Worm (Caenorhabditis elegans): Measurements from ENCODE around the gene npax-3.

The npax-3 gene

ce11 chrIV:10810820-10811219 is 17.1 kb downstream of the npax-3 start:
- TF ChIP-seq ref-1 (GFP tag; conservative IDR thresholded peaks at IDR 0.05) = no peak
- TF ChIP-seq med-1 (GFP tag; optimal IDR thresholded peaks at IDR 0.05; ENCODE audit: insufficient read depth) = no peak
- TF ChIP-seq cog-1 (tag; optimal IDR thresholded peaks at IDR 0.05) = no peak
- no peak for TF ChIP-seq ztf-23 (GFP tag; IDR thresholded peaks at IDR 0.05)
- TF ChIP-seq ztf-29 (GFP tag; IDR thresholded peaks at IDR 0.05) = no peak

ce11 chrIV:10803973-10804372 is 24.0 kb downstream of the npax-3 start:
- TF ChIP-seq cog-1 (tag; optimal IDR thresholded peaks at IDR 0.05) (no peak), ztf-29 (GFP tag; IDR thresholded peaks at IDR 0.05) (no peak), ztf-23 (GFP tag; IDR thresholded peaks at IDR 0.05) (no peak), tab-1 (GFP tag; IDR thresholded peaks at IDR 0.05) (no peak)

- TF ChIP-seq cog-1 (tag; optimal IDR thresholded peaks at IDR 0.05) = no peak
- TF ChIP-seq ref-1 (GFP tag; conservative IDR thresholded peaks at IDR 0.05) = no peak
- no peak for TF ChIP-seq tab-1 (GFP tag; IDR thresholded peaks at IDR 0.05)
- no peak for TF ChIP-seq ztf-23 (GFP tag; IDR thresholded peaks at IDR 0.05)
Observed at ce11 chrIV:10799354-10799753, 28.6 kb downstream of the npax-3 start, which contains the start of gene zipt-2.1. Gene zipt-2.1 (plus strand): TSS chrIV:10799654.

ce11 chrIV:10798604-10799003 is 29.3 kb downstream of the npax-3 start:
- TF ChIP-seq ref-1 (GFP tag; conservative IDR thresholded peaks at IDR 0.05) (no peak), T22C8.4 (GFP tag; IDR thresholded peaks at IDR 0.05) (no peak), ztf-23 (GFP tag; IDR thresholded peaks at IDR 0.05) (no peak), tab-1 (GFP tag; IDR thresholded peaks at IDR 0.05) (no peak), flt-1 (GFP tag; IDR thresholded peaks at IDR 0.05) (no peak), ztf-29 (GFP tag; IDR thresholded peaks at IDR 0.05) (no peak), cog-1 (tag; optimal IDR thresholded peaks at IDR 0.05) (no peak), med-1 (GFP tag; optimal IDR thresholded peaks at IDR 0.05; ENCODE audit: insufficient read depth) (no peak), klf-2 (GFP tag; conservative IDR thresholded peaks at IDR 0.05) (no peak)

ce11 chrIV:10796707-10797106 is 31.2 kb downstream of the npax-3 start:
- TF ChIP-seq cog-1 (tag; optimal IDR thresholded peaks at IDR 0.05) (no peak), klf-2 (GFP tag; conservative IDR thresholded peaks at IDR 0.05) (no peak), med-1 (GFP tag; optimal IDR thresholded peaks at IDR 0.05; ENCODE audit: insufficient read depth) (no peak), ref-1 (GFP tag; conservative IDR thresholded peaks at IDR 0.05) (no peak), ztf-23 (GFP tag; IDR thresholded peaks at IDR 0.05) (no peak)

ce11 chrIV:10795678-10796077 is 32.3 kb downstream of the npax-3 start:
- TF ChIP-seq ztf-29 (GFP tag; IDR thresholded peaks at IDR 0.05) = no peak
- TF ChIP-seq ztf-23 (GFP tag; IDR thresholded peaks at IDR 0.05) = no peak
- no peak for TF ChIP-seq med-1 (GFP tag; optimal IDR thresholded peaks at IDR 0.05; ENCODE audit: insufficient read depth)
- no peak for TF ChIP-seq tab-1 (GFP tag; IDR thresholded peaks at IDR 0.05)
- TF ChIP-seq T22C8.4 (GFP tag; IDR thresholded peaks at IDR 0.05) = no peak

ce11 chrIV:10790353-10790752 is 37.6 kb downstream of the npax-3 start, which contains the start of gene pept-2:
Gene pept-2 (plus strand): TSS chrIV:10790653.
- no peak for TF ChIP-seq ztf-29 (GFP tag; IDR thresholded peaks at IDR 0.05)
- TF ChIP-seq ref-1 (GFP tag; conservative IDR thresholded peaks at IDR 0.05) = no peak
- no peak for TF ChIP-seq med-1 (GFP tag; optimal IDR thresholded peaks at IDR 0.05; ENCODE audit: insufficient read depth)
- TF ChIP-seq ztf-23 (GFP tag; IDR thresholded peaks at IDR 0.05) = no peak
- TF ChIP-seq flt-1 (GFP tag; IDR thresholded peaks at IDR 0.05) = no peak
- no peak for TF ChIP-seq T22C8.4 (GFP tag; IDR thresholded peaks at IDR 0.05)
- no peak for TF ChIP-seq klf-2 (GFP tag; conservative IDR thresholded peaks at IDR 0.05)

- TF ChIP-seq tab-1 (GFP tag; IDR thresholded peaks at IDR 0.05) = no peak
- no peak for TF ChIP-seq ref-1 (GFP tag; conservative IDR thresholded peaks at IDR 0.05)
- TF ChIP-seq T22C8.4 (GFP tag; IDR thresholded peaks at IDR 0.05) = no peak
- TF ChIP-seq cog-1 (tag; optimal IDR thresholded peaks at IDR 0.05) = no peak
- no peak for TF ChIP-seq flt-1 (GFP tag; IDR thresholded peaks at IDR 0.05)
- TF ChIP-seq klf-2 (GFP tag; conservative IDR thresholded peaks at IDR 0.05) = no peak
- TF ChIP-seq ztf-29 (GFP tag; IDR thresholded peaks at IDR 0.05) = no peak
- TF ChIP-seq ztf-23 (GFP tag; IDR thresholded peaks at IDR 0.05) = no peak
- no peak for TF ChIP-seq med-1 (GFP tag; optimal IDR thresholded peaks at IDR 0.05; ENCODE audit: insufficient read depth)
Observed at ce11 chrIV:10786731-10787130, 41.2 kb downstream of the npax-3 start, which contains the start of gene srd-7. Gene srd-7 (minus strand): TSS chrIV:10786831.

ce11 chrIV:10784085-10784484 is 43.9 kb downstream of the npax-3 start:
- TF ChIP-seq T22C8.4 (GFP tag; IDR thresholded peaks at IDR 0.05) = no peak
- no peak for TF ChIP-seq ztf-29 (GFP tag; IDR thresholded peaks at IDR 0.05)
- TF ChIP-seq med-1 (GFP tag; optimal IDR thresholded peaks at IDR 0.05; ENCODE audit: insufficient read depth) = no peak
- no peak for TF ChIP-seq tab-1 (GFP tag; IDR thresholded peaks at IDR 0.05)
- no peak for TF ChIP-seq ref-1 (GFP tag; conservative IDR thresholded peaks at IDR 0.05)
- no peak for TF ChIP-seq cog-1 (tag; optimal IDR thresholded peaks at IDR 0.05)
- TF ChIP-seq ztf-23 (GFP tag; IDR thresholded peaks at IDR 0.05) = no peak
- no peak for TF ChIP-seq flt-1 (GFP tag; IDR thresholded peaks at IDR 0.05)
- TF ChIP-seq klf-2 (GFP tag; conservative IDR thresholded peaks at IDR 0.05) = no peak

ce11 chrIV:10782014-10782413 is 45.9 kb downstream of the npax-3 start:
- TF ChIP-seq T22C8.4 (GFP tag; IDR thresholded peaks at IDR 0.05) = no peak
- no peak for TF ChIP-seq ref-1 (GFP tag; conservative IDR thresholded peaks at IDR 0.05)
- TF ChIP-seq ztf-23 (GFP tag; IDR thresholded peaks at IDR 0.05) = no peak
- no peak for TF ChIP-seq klf-2 (GFP tag; conservative IDR thresholded peaks at IDR 0.05)
- no peak for TF ChIP-seq ztf-29 (GFP tag; IDR thresholded peaks at IDR 0.05)
- TF ChIP-seq tab-1 (GFP tag; IDR thresholded peaks at IDR 0.05) = no peak
- no peak for TF ChIP-seq flt-1 (GFP tag; IDR thresholded peaks at IDR 0.05)
- no peak for TF ChIP-seq cog-1 (tag; optimal IDR thresholded peaks at IDR 0.05)
- no peak for TF ChIP-seq med-1 (GFP tag; optimal IDR thresholded peaks at IDR 0.05; ENCODE audit: insufficient read depth)

- TF ChIP-seq tab-1 (GFP tag; IDR thresholded peaks at IDR 0.05) (no peak), flt-1 (GFP tag; IDR thresholded peaks at IDR 0.05) (no peak), med-1 (GFP tag; optimal IDR thresholded peaks at IDR 0.05; ENCODE audit: insufficient read depth) (no peak), klf-2 (GFP tag; conservative IDR thresholded peaks at IDR 0.05) (no peak), T22C8.4 (GFP tag; IDR thresholded peaks at IDR 0.05) (no peak), cog-1 (tag; optimal IDR thresholded peaks at IDR 0.05) (no peak), ztf-23 (GFP tag; IDR thresholded peaks at IDR 0.05) (no peak), ref-1 (GFP tag; conservative IDR thresholded peaks at IDR 0.05) (no peak), ztf-29 (GFP tag; IDR thresholded peaks at IDR 0.05) (no peak)
Observed at ce11 chrIV:10781346-10781745, 46.6 kb downstream of the npax-3 start.
